In genomic region chrV:15519845-15520244, ce11 we compare ENCODE assay signal across 3 worm cellular contexts.
A peak's percentile ranks its signal among the peaks of the same experiment; 100 is the strongest.
TF ChIP-seq lines count a peak whose summit lies in the region.

No protein-coding gene starts in this region.

TF ChIP-seq in whole organism, L4 larva, 104 proteins besides CTCF, POLR2A, EP300 and RAD21:
- TF ChIP-seq Y5F2A.4 (GFP tag; optimal IDR thresholded peaks at IDR 0.05; lab: Kevin White, UChicago) (no peak), ceh-44 (GFP tag; IDR thresholded peaks at IDR 0.05; lab: Robert Waterston, UW) (no peak), skn-1 (tag; optimal IDR thresholded peaks at IDR 0.05; lab: Kevin White, UChicago) (no peak), T26A8.4 (GFP tag; IDR thresholded peaks at IDR 0.05; lab: Robert Waterston, UW) (0 out of 2 replicates have a peak, but pooled peaks have one; percentile 15), aha-1 (tag; lab: Kevin White, UChicago) (peak; percentile 56), fos-1 (tag; optimal IDR thresholded peaks at IDR 0.05; lab: Kevin White, UChicago) (no peak), hlh-30 (tag; optimal IDR thresholded peaks at IDR 0.05; lab: Kevin White, UChicago; ENCODE audit: insufficient read depth) (no peak), egl-27 (tag; optimal IDR thresholded peaks at IDR 0.05; lab: Kevin White, UChicago) (no peak), hif-1 (tag; optimal IDR thresholded peaks at IDR 0.05; lab: Kevin White, UChicago) (no peak), attf-4 (tag; optimal IDR thresholded peaks at IDR 0.05; lab: Kevin White, UChicago) (no peak), dpl-1 (GFP tag; optimal IDR thresholded peaks at IDR 0.05; lab: Kevin White, UChicago) (no peak), lsy-2 (tag; optimal IDR thresholded peaks at IDR 0.05; lab: Kevin White, UChicago) (no peak), zfp-2 (tag; optimal IDR thresholded peaks at IDR 0.05; lab: Kevin White, UChicago) (no peak), arid-1 (GFP tag; conservative IDR thresholded peaks at IDR 0.05; lab: Robert Waterston, UW) (no peak)

TF ChIP-seq in whole organism, late embryonic, 69 proteins besides CTCF, POLR2A, EP300 and RAD21:
- peak; percentile 2 for TF ChIP-seq ceh-31 (tag; optimal IDR thresholded peaks at IDR 0.05; lab: Kevin White, UChicago)
- TF ChIP-seq ceh-14 (tag; optimal IDR thresholded peaks at IDR 0.05; lab: Kevin White, UChicago), result no peak

TF ChIP-seq in whole organism, mixed stage, embryonic, 35 proteins besides CTCF, POLR2A, EP300 and RAD21:
- no peak for TF ChIP-seq bed-3 (GFP tag; optimal IDR thresholded peaks at IDR 0.05; lab: Kevin White, UChicago)
- no peak for TF ChIP-seq elt-1 (tag; optimal IDR thresholded peaks at IDR 0.05; lab: Kevin White, UChicago; ENCODE audit: borderline replicate concordance, insufficient read depth)
- TF ChIP-seq M03D4.4 (tag; optimal IDR thresholded peaks at IDR 0.05; lab: Kevin White, UChicago), result no peak
- TF ChIP-seq ces-1 (GFP tag; optimal IDR thresholded peaks at IDR 0.05; lab: Kevin White, UChicago), result peak; percentile 53
